Fruit fly (Drosophila melanogaster) whole organism, wandering third instar larva: ENCODE data around the gene eIF4E5.

Experiments used
- CG9705 ChIP-seq: fragments of 200-800 bp; sonication (Bioruptor generic); optimal IDR thresholded peaks from 2 replicates; lab custom pipeline; 2018; ENCODE audit warnings: missing biosample characterization, mild to moderate bottlenecking, missing genetic modification characterization
- Myc ChIP-seq: fragments of >200 bp; optimal IDR thresholded peaks from 2 replicates; lab custom pipeline; 2017
- N ChIP-seq: fragments of >200 bp; optimal IDR thresholded peaks from 2 replicates; lab custom pipeline; 2018; ENCODE audit warnings: missing biosample characterization, missing external identifiers, missing genetic modification characterization
- OdsH ChIP-seq: fragments of 200-800 bp; sonication (Bioruptor generic); optimal IDR thresholded peaks from 2 replicates; lab custom pipeline; 2016; ENCODE audit warnings: missing biosample characterization, mild to moderate bottlenecking, missing genetic modification characterization
- Rel ChIP-seq, 2 experiments: fragments of 200-800 bp; sonication (Bioruptor generic) in 1 of 2; optimal IDR thresholded peaks; 2 replicates in 1 of 2; 3 replicates in 1 of 2; lab custom pipeline; 2016 to 2019; ENCODE audit warnings: mild to moderate bottlenecking in 2 of 2, missing biosample characterization in 2 of 2, missing genetic modification characterization in 2 of 2, moderate library complexity in 1 of 2
- dl ChIP-seq, 2 experiments: fragments of 175-275, 200-275 bp in 1 of 2; fragments of 200-275 bp in 1 of 2; sonication (Bioruptor generic); optimal IDR thresholded peaks; lab custom pipeline; 2018; ENCODE audit warnings: mild to moderate bottlenecking in 2 of 2, missing biosample characterization in 2 of 2, missing genetic modification characterization in 2 of 2, moderate library complexity in 2 of 2; ENCODE audit not compliant: partially characterized antibody in 2 of 2, insufficient read depth in 1 of 2
- jim ChIP-seq: fragments of 175-275, 200-325 bp; sonication (Bioruptor generic); optimal IDR thresholded peaks from 2 replicates; lab custom pipeline; 2016; ENCODE audit warnings: missing biosample characterization, mild to moderate bottlenecking, missing genetic modification characterization
- lola ChIP-seq: fragments of >200 bp; optimal IDR thresholded peaks from 2 replicates; lab custom pipeline; 2017; ENCODE audit warnings: missing biosample characterization, missing genetic modification characterization
- woc ChIP-seq: sonication (Bioruptor generic); optimal IDR thresholded peaks from 2 replicates; lab custom pipeline; 2016; ENCODE audit warnings: missing biosample characterization, mild to moderate bottlenecking, missing genetic modification characterization

DNA sequence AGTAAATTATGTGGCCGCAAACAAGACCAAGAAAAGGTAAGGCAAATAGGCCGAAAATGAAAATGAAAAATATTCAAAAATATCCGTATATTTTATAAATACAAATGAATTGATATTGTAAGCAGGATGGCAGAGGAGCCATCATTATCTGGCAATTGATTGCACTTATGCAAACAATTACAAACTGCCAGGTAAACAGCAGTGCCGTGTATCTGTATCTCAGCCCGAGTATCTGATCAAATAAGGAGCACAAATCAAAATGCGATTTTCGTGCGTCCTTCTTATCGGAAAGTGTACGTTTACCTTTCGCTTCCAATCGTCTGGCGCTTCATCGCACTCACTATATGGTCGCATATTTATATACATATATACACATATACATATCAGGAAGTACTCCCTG is 48.4 kb downstream of the eIF4E5 start:
- TF ChIP-seq OdsH (no peak), dl (GFP tag; optimal IDR thresholded peaks at IDR 0.05; lab: Kevin White, UChicago; ENCODE audit: insufficient read depth in 1 of 2, partially characterized antibody in 2 of 2) (no peak), lola (GFP tag; lab: Kevin White, UChicago) (no peak), Myc (no peak), Rel (GFP tag; optimal IDR thresholded peaks at IDR 0.05; lab: Kevin White, UChicago) (no peak), Rel (tag; optimal IDR thresholded peaks at IDR 0.05; lab: Kevin White, UChicago) (no peak), N (GFP tag; lab: Kevin White, UChicago) (no peak), CG9705 (no peak), woc (no peak), jim (GFP tag; lab: Kevin White, UChicago) (no peak)
